Worm (Caenorhabditis elegans): Measurements from ENCODE around the gene cccp-1.
A peak's percentile ranks its signal among the peaks of the same experiment; 100 is the strongest.

cccp-1 gene

ce11 chrIII:12445223-12445622 lies 27.4 kb upstream of the cccp-1 start:
- TF ChIP-seq nhr-80 (tag; optimal IDR thresholded peaks at IDR 0.05) (peak; percentile 67), hmg-20 (GFP tag; IDR thresholded peaks at IDR 0.05) (no peak)

DNA sequence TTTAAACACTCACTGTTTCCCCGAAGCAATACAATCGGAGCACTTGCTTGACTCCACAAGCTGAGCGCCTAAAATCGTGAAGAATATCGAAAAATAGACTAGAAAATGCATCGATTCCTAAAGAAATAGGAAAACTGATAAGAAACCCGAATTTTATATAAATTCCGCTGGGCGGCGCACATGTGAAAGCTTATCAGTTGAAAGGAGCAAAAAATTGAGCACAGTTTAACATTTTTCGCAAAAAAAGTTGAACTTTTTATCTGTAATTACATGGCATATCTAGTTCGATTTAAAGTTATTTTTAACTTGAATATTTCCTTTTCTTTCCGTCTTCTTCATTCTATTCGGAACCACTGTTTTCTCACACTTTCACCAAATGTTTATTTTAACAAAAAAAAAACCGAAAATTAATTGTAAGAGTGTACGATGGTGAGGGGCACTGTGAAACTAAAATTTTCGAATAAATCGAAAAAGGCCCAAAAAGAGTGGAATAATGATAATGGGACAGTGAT lies 26.6 kb upstream of the cccp-1 start, which contains the start of gene Y49E10.18:
TSS of gene Y49E10.18 (minus strand) at position 116 of the 512 bp plus-strand sequence.
- TF ChIP-seq nhr-80 (tag; optimal IDR thresholded peaks at IDR 0.05) (peak; percentile 36), dpff-1 (tag; optimal IDR thresholded peaks at IDR 0.05) (no peak)

DNA sequence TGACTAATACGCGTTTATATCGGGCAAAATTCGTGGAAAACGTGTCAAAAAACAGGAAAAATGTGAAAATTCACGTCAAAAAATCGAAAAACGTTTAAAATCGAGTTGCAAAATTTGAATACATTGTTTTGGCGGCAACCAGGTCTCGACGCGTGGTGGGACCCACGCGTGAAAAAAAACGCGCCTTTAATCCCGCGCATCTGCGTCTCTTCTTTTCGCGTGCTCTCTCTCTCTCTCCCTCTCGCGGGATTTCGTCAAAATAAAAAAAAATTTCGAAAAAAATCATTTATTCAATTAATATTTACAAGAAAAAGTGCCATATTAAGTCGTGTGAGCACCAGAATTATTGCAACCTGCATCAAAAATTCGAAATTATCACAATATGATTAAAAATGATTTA lies 19.4 kb upstream of the cccp-1 start, which contains the start of gene ani-1:
TSS of gene ani-1 (minus strand) at position 61 of the 400 bp plus-strand sequence.
- no peak for TF ChIP-seq snpc-4 (GFP tag; optimal IDR thresholded peaks at IDR 0.05)
- TF ChIP-seq snpc-4 (tag; optimal IDR thresholded peaks at IDR 0.05): peak; percentile 29 to 56 (median 40)
- 0 out of 2 replicates have a peak, but pooled peaks have one; percentile 42 for TF ChIP-seq Y53F4B.3 (GFP tag; IDR thresholded peaks at IDR 0.05)
- no peak for TF ChIP-seq cebp-1 (GFP tag; IDR thresholded peaks at IDR 0.05)
- peak; percentile 68 for TF ChIP-seq cebp-1 (tag; optimal IDR thresholded peaks at IDR 0.05)
- TF ChIP-seq snpc-1.1 (tag; optimal IDR thresholded peaks at IDR 0.05; ENCODE audit: insufficient read depth): peak; percentile 56
- peak; percentile 38; the same call in 1 of the 2 replicates for TF ChIP-seq hsf-1 (GFP tag; IDR thresholded peaks at IDR 0.05)
- TF ChIP-seq ztf-28 (GFP tag; IDR thresholded peaks at IDR 0.05): peak; percentile 79
- peak; percentile 32; the same call in 1 of the 2 replicates for TF ChIP-seq C06A6.2 (GFP tag; conservative IDR thresholded peaks at IDR 0.05)
- TF ChIP-seq F49E8.2 (tag; optimal IDR thresholded peaks at IDR 0.05; ENCODE audit: insufficient read depth): peak; percentile 32
- TF ChIP-seq athp-1 (tag; optimal IDR thresholded peaks at IDR 0.05): peak; percentile 38
- 0 out of 2 replicates have a peak, but pooled peaks have one; percentile 48 for TF ChIP-seq pbrm-1 (GFP tag; IDR thresholded peaks at IDR 0.05)
- TF ChIP-seq dox-1 (GFP tag; IDR thresholded peaks at IDR 0.05): peak; percentile 89
- peak; percentile 20 for TF ChIP-seq F52B5.7 (tag; optimal IDR thresholded peaks at IDR 0.05)
- peak; percentile 9 for TF ChIP-seq hrde-1 (tag; optimal IDR thresholded peaks at IDR 0.05; ENCODE audit: borderline replicate concordance)
- TF ChIP-seq F57A8.1 (GFP tag; optimal IDR thresholded peaks at IDR 0.05): no peak
- no peak for TF ChIP-seq pha-4 (tag; optimal IDR thresholded peaks at IDR 0.05)
- no peak for TF ChIP-seq lsy-27 (tag; optimal IDR thresholded peaks at IDR 0.05; ENCODE audit: borderline replicate concordance, insufficient read depth)
- peak; percentile 73; the same call in 1 of the 2 replicates for TF ChIP-seq Y95B8A.8 (GFP tag; IDR thresholded peaks at IDR 0.05)
- 0 out of 2 replicates have a peak, but pooled peaks have one; percentile 30 for TF ChIP-seq aptf-2 (GFP tag; conservative IDR thresholded peaks at IDR 0.05)
- peak; percentile 94 for TF ChIP-seq F33H1.4 (GFP tag; IDR thresholded peaks at IDR 0.05)
- 0 out of 2 replicates have a peak, but pooled peaks have one; percentile 8 for TF ChIP-seq lin-26 (GFP tag; IDR thresholded peaks at IDR 0.05)
- peak; percentile 59; the same call in 1 of the 2 replicates for TF ChIP-seq C17E4.6 (GFP tag; IDR thresholded peaks at IDR 0.05)
- no peak for TF ChIP-seq akir-1 (GFP tag; optimal IDR thresholded peaks at IDR 0.05)
- TF ChIP-seq B0035.1 (tag; optimal IDR thresholded peaks at IDR 0.05): no peak
- peak; percentile 89 for TF ChIP-seq lin-54 (GFP tag; optimal IDR thresholded peaks at IDR 0.05)
- no peak for TF ChIP-seq somi-1 (GFP tag; optimal IDR thresholded peaks at IDR 0.05)
- TF ChIP-seq lin-35 (GFP tag; optimal IDR thresholded peaks at IDR 0.05): peak in 2 of 3 experiments; percentile 30 to 65
- peak; percentile 84 for TF ChIP-seq D2030.7 (GFP tag; IDR thresholded peaks at IDR 0.05)
- peak; percentile 68 for TF ChIP-seq snpc-1.3 (tag; optimal IDR thresholded peaks at IDR 0.05; ENCODE audit: insufficient read depth)
- TF ChIP-seq B0019.2 (GFP tag; conservative IDR thresholded peaks at IDR 0.05): peak; percentile 80
- TF ChIP-seq B0261.1 (tag; optimal IDR thresholded peaks at IDR 0.05): no peak
- peak; percentile 65; the same call in 1 of the 2 replicates for TF ChIP-seq ceh-100 (GFP tag; IDR thresholded peaks at IDR 0.05)
- TF ChIP-seq tlf-1 (GFP tag; optimal IDR thresholded peaks at IDR 0.05): peak; percentile 76
- peak; percentile 82 for TF ChIP-seq madf-8 (GFP tag; conservative IDR thresholded peaks at IDR 0.05)
- TF ChIP-seq lsl-1 (GFP tag; optimal IDR thresholded peaks at IDR 0.05): peak; percentile 82
- TF ChIP-seq Y56A3A.18 (GFP tag; IDR thresholded peaks at IDR 0.05): no peak
- no peak for TF ChIP-seq unc-62 (GFP tag; optimal IDR thresholded peaks at IDR 0.05)
- peak; percentile 84 for TF ChIP-seq rcor-1 (GFP tag; IDR thresholded peaks at IDR 0.05)
